Worm (Caenorhabditis elegans) whole organism, L1 larva: Measurements from ENCODE around the gene F54D12.8.

Source experiments
- Y116A8C.19 ChIP-seq: sonication (generic microtip); optimal IDR thresholded peaks from 2 replicates; lab custom pipeline; 2016; ENCODE audit warnings: missing compliant biosample characterization, missing genetic modification characterization, borderline replicate concordance
- aly-2 ChIP-seq: fragments of 150-350 bp; optimal IDR thresholded peaks from 2 replicates; lab custom pipeline; 2014; ENCODE audit warnings: missing biosample characterization, missing genetic modification characterization
- ceh-82 ChIP-seq, 3 experiments: fragments of 150-350 bp in 1 of 3; sonication (generic microtip) in 2 of 3; optimal IDR thresholded peaks; 2 replicates each; lab custom pipeline; 2014 to 2017; ENCODE audit warnings: missing biosample characterization in 3 of 3, missing genetic modification characterization in 3 of 3
- egl-27 ChIP-seq, 2 experiments: fragments of 150-350 bp in 1 of 2; sonication (generic microtip); optimal IDR thresholded peaks; 3 replicates each; lab custom pipeline; 2017 to 2018; ENCODE audit warnings: missing biosample characterization in 2 of 2, missing genetic modification characterization in 2 of 2, missing genetic modification reagents in 2 of 2
- nhr-76 ChIP-seq: sonication (generic microtip); optimal IDR thresholded peaks from 2 replicates; lab custom pipeline; 2017; ENCODE audit warnings: missing biosample characterization, missing genetic modification characterization
- rnt-1 ChIP-seq: sonication (generic microtip); optimal IDR thresholded peaks from 2 replicates; lab custom pipeline; 2016; ENCODE audit warnings: mild to moderate bottlenecking, missing genetic modification characterization, moderate library complexity, missing compliant biosample characterization
- unc-98 ChIP-seq: fragments of 200-800 bp; sonication (Bioruptor generic); IDR thresholded peaks from 2 replicates; pipeline ENCODE4 v1.3.6; 2022; ENCODE audit warnings: missing genetic modification characterization, missing compliant biosample characterization

- TF ChIP-seq unc-98 (no peak), ceh-82 (tag; optimal IDR thresholded peaks at IDR 0.05; lab: Kevin White, UChicago) (no peak), egl-27 (tag; optimal IDR thresholded peaks at IDR 0.05; lab: Kevin White, UChicago) (no peak), Y116A8C.19 (tag; lab: Kevin White, UChicago) (no peak), nhr-76 (tag; lab: Kevin White, UChicago) (no peak), rnt-1 (no peak), aly-2 (tag; lab: Kevin White, UChicago) (no peak)
These were observed at the start of gene F54D12.8 for ce11 chrII:1397703-1398102.
